Fruit fly (Drosophila melanogaster) whole organism, wandering third instar larva: ENCODE measurements around the gene Mst36Fa.
A peak's percentile ranks its signal among the peaks of the same experiment; 100 is the strongest.

ENCODE experiments used
- Hr78 ChIP-seq: fragments of >200 bp; optimal IDR thresholded peaks from 2 replicates; lab custom pipeline; 2017; ENCODE audit warnings: missing biosample characterization, missing genetic modification characterization
- foxo ChIP-seq, 2 experiments: fragments of 200-800 bp; sonication (Bioruptor generic); optimal IDR thresholded peaks; 2 replicates in 1 of 2; 3 replicates in 1 of 2; lab custom pipeline; 2016 to 2017; ENCODE audit warnings: missing biosample characterization in 2 of 2, missing genetic modification characterization in 2 of 2
- tai ChIP-seq: sonication (Bioruptor generic); optimal IDR thresholded peaks from 2 replicates; lab custom pipeline; 2016; ENCODE audit warnings: missing biosample characterization, missing genetic modification characterization
- woc ChIP-seq: sonication (Bioruptor generic); optimal IDR thresholded peaks from 2 replicates; lab custom pipeline; 2016; ENCODE audit warnings: missing biosample characterization, mild to moderate bottlenecking, missing genetic modification characterization

dm6 chr2L:18626987-18627386, 49.8 kb downstream of the Mst36Fa start:
- TF ChIP-seq tai (GFP tag; lab: Kevin White, UChicago) (peak; percentile 84), woc (peak; percentile 10), Hr78 (GFP tag; lab: Kevin White, UChicago) (no peak), foxo (GFP tag; optimal IDR thresholded peaks at IDR 0.05; lab: Kevin White, UChicago) (peak; percentile 26 to 76)
